Worm (Caenorhabditis elegans): Measurements from ENCODE around the gene F40G9.9.

F40G9.9 gene

ce11 chrIII:151084-151483, 20.4 kb downstream of the F40G9.9 start:
- TF ChIP-seq K11D2.4 (GFP tag; IDR thresholded peaks at IDR 0.05) (no peak), akir-1 (GFP tag; optimal IDR thresholded peaks at IDR 0.05) (no peak), snpc-4 (GFP tag; optimal IDR thresholded peaks at IDR 0.05) (no peak), snpc-4 (tag; optimal IDR thresholded peaks at IDR 0.05) (peak in 2 of 4 experiments; percentile 67 to 85), F10E7.11 (tag; optimal IDR thresholded peaks at IDR 0.05) (no peak), ztf-18 (tag; optimal IDR thresholded peaks at IDR 0.05) (no peak), pha-4 (tag; optimal IDR thresholded peaks at IDR 0.05) (no peak), snpc-1.3 (tag; optimal IDR thresholded peaks at IDR 0.05; ENCODE audit: insufficient read depth) (no peak), F37B4.10 (GFP tag; IDR thresholded peaks at IDR 0.05) (0 out of 2 replicates have a peak, but pooled peaks have one; percentile 51), lin-26 (GFP tag; IDR thresholded peaks at IDR 0.05) (0 out of 2 replicates have a peak, but pooled peaks have one; percentile 30), ztf-6 (GFP tag; IDR thresholded peaks at IDR 0.05) (0 out of 2 replicates have a peak, but pooled peaks have one; percentile 12)

ce11 chrIII:149132-149531, 22.4 kb downstream of the F40G9.9 start:
- TF ChIP-seq madf-10 (tag; optimal IDR thresholded peaks at IDR 0.05) (no peak), K11D2.4 (GFP tag; IDR thresholded peaks at IDR 0.05) (no peak), B0336.3 (GFP tag; IDR thresholded peaks at IDR 0.05) (no peak), lsy-27 (tag; optimal IDR thresholded peaks at IDR 0.05; ENCODE audit: borderline replicate concordance, insufficient read depth) (no peak), ztf-6 (GFP tag; IDR thresholded peaks at IDR 0.05) (no peak), mcd-1 (GFP tag; IDR thresholded peaks at IDR 0.05) (no peak), pbrm-1 (GFP tag; IDR thresholded peaks at IDR 0.05) (no peak)

ce11 chrIII:147570-148076, 23.9 kb downstream of the F40G9.9 start, which contains the start of gene sqst-5:
Gene sqst-5 (minus strand): TSS chrIII:147620.
- TF ChIP-seq nhr-80 (tag; optimal IDR thresholded peaks at IDR 0.05): peak; percentile 69
- TF ChIP-seq lin-26 (GFP tag; IDR thresholded peaks at IDR 0.05): no peak
- no peak for TF ChIP-seq lin-54 (GFP tag; optimal IDR thresholded peaks at IDR 0.05)

ce11 chrIII:146369-146768, 25.1 kb downstream of the F40G9.9 start, which contains the start of gene fbxb-84:
Gene fbxb-84 (minus strand): TSS chrIII:146469.
- TF ChIP-seq him-1 (tag; optimal IDR thresholded peaks at IDR 0.05): no peak
- TF ChIP-seq fkh-3 (tag; optimal IDR thresholded peaks at IDR 0.05): no peak
- TF ChIP-seq F49E8.2 (tag; optimal IDR thresholded peaks at IDR 0.05; ENCODE audit: insufficient read depth): no peak
- TF ChIP-seq D2030.7 (GFP tag; IDR thresholded peaks at IDR 0.05): no peak
- no peak for TF ChIP-seq let-607 (tag; optimal IDR thresholded peaks at IDR 0.05)
- TF ChIP-seq hlh-12 (tag; optimal IDR thresholded peaks at IDR 0.05): no peak
- no peak for TF ChIP-seq ceh-58 (GFP tag; IDR thresholded peaks at IDR 0.05)
- no peak for TF ChIP-seq F22D6.2 (tag; optimal IDR thresholded peaks at IDR 0.05)
- no peak for TF ChIP-seq rcor-1 (GFP tag; IDR thresholded peaks at IDR 0.05)
- TF ChIP-seq F57A8.1 (GFP tag; optimal IDR thresholded peaks at IDR 0.05): no peak
- no peak for TF ChIP-seq ama-1 (optimal IDR thresholded peaks at IDR 0.05)
- TF ChIP-seq ama-1 (GFP tag; optimal IDR thresholded peaks at IDR 0.05): no peak
- no peak for TF ChIP-seq gei-17 (GFP tag; optimal IDR thresholded peaks at IDR 0.05)
- TF ChIP-seq mes-4 (tag; optimal IDR thresholded peaks at IDR 0.05): no peak
- no peak for TF ChIP-seq C17E4.6 (GFP tag; IDR thresholded peaks at IDR 0.05)
- no peak for TF ChIP-seq lsl-1 (GFP tag; optimal IDR thresholded peaks at IDR 0.05)
